Fruit fly (Drosophila melanogaster): ENCODE data around the gene CG2926.

Gene CG2926

DNA sequence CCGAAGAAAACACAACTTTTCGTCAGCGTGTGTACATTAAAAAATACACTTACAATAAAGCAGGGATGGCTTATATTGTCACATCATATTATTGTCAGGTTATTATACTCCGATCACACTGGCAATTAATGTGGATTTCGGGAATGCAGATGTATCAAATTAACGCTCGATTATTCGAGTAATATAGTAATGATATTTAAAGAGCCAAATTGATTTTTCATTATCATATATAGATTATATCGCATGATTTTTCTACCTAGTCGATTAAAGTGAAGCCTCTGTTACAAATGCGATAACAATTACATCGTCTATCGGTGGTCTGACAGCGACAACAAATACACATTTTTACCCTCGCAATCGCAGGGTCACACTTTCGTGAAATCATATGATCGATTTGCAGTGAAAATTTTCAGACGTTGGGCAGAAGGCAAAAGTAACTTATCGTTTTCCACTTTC lies 3.2 kb upstream of the CG2926 start, which contains the start of the genes noi and Vha26 (continued):
- peak; percentile 19 for TF ChIP-seq Fer3 (tag; optimal IDR thresholded peaks at IDR 0.05)
- no peak for TF ChIP-seq nau (GFP tag; optimal IDR thresholded peaks at IDR 0.05)
- TF ChIP-seq MESR4 (GFP tag; optimal IDR thresholded peaks at IDR 0.05): no peak
- no peak for TF ChIP-seq Neu2 (GFP tag; optimal IDR thresholded peaks at IDR 0.05; ENCODE audit: borderline replicate concordance)
- no peak for TF ChIP-seq BtbVII (GFP tag; optimal IDR thresholded peaks at IDR 0.05)
- no peak for TF ChIP-seq Vsx1 (GFP tag; optimal IDR thresholded peaks at IDR 0.05)
- TF ChIP-seq CG4854 (GFP tag; optimal IDR thresholded peaks at IDR 0.05): no peak
- TF ChIP-seq CG32532 (GFP tag; IDR thresholded peaks at IDR 0.05): peak; percentile 64; the same call in 1 of the 2 replicates
- TF ChIP-seq CG12155 (GFP tag; optimal IDR thresholded peaks at IDR 0.05): peak; percentile 42
- no peak for TF ChIP-seq seq (GFP tag; IDR thresholded peaks at IDR 0.05)
- no peak for TF ChIP-seq dmrt99B (tag; optimal IDR thresholded peaks at IDR 0.05)
- TF ChIP-seq so (GFP tag; IDR thresholded peaks at IDR 0.05): no peak
- peak; percentile 75 for TF ChIP-seq stwl (tag; optimal IDR thresholded peaks at IDR 0.05)
- TF ChIP-seq CG10209 (GFP tag; optimal IDR thresholded peaks at IDR 0.05): no peak
- TF ChIP-seq CG32767 (GFP tag; IDR thresholded peaks at IDR 0.05): peak; percentile 40; the same call in 1 of the 2 replicates
- TF ChIP-seq CG10565 (GFP tag; optimal IDR thresholded peaks at IDR 0.05): no peak
- no peak for TF ChIP-seq ara (GFP tag; IDR thresholded peaks at IDR 0.05)
- no peak for TF ChIP-seq CG14667 (GFP tag; IDR thresholded peaks at IDR 0.05)
- no peak for TF ChIP-seq scrt (GFP tag; optimal IDR thresholded peaks at IDR 0.05)
- TF ChIP-seq ems (GFP tag; optimal IDR thresholded peaks at IDR 0.05): no peak
- TF ChIP-seq CG2120 (GFP tag; optimal IDR thresholded peaks at IDR 0.05): peak; percentile 70
- TF ChIP-seq Drgx (GFP tag; IDR thresholded peaks at IDR 0.05): no peak
- no peak for TF ChIP-seq fu2 (GFP tag; optimal IDR thresholded peaks at IDR 0.05)
- no peak for TF ChIP-seq Hand (GFP tag; optimal IDR thresholded peaks at IDR 0.05)
- no peak for TF ChIP-seq CG10274 (GFP tag; optimal IDR thresholded peaks at IDR 0.05)
- TF ChIP-seq CG6791 (GFP tag; IDR thresholded peaks at IDR 0.05; ENCODE audit: partially characterized antibody): peak; percentile 55; the same call in 1 of the 3 replicates
- TF ChIP-seq CG12942 (GFP tag; optimal IDR thresholded peaks at IDR 0.05): no peak
- TF ChIP-seq CG6254 (GFP tag; optimal IDR thresholded peaks at IDR 0.05): no peak
- no peak for TF ChIP-seq psq (GFP tag; optimal IDR thresholded peaks at IDR 0.05)
- no peak for TF ChIP-seq sqz (GFP tag; optimal IDR thresholded peaks at IDR 0.05)
- TF ChIP-seq CG43689 (GFP tag; IDR thresholded peaks at IDR 0.05): no peak
- TF ChIP-seq CG12071 (GFP tag; optimal IDR thresholded peaks at IDR 0.05): no peak
- peak; percentile 85 for TF ChIP-seq CG3995 (GFP tag; optimal IDR thresholded peaks at IDR 0.05)
- TF ChIP-seq E2f1 (GFP tag; IDR thresholded peaks at IDR 0.05): no peak
- peak; percentile 39 for TF ChIP-seq tin (GFP tag; optimal IDR thresholded peaks at IDR 0.05)
- peak; percentile 7 for TF ChIP-seq CG13296 (GFP tag; optimal IDR thresholded peaks at IDR 0.05)
- TF ChIP-seq CG18599 (GFP tag; optimal IDR thresholded peaks at IDR 0.05): no peak
- TF ChIP-seq danr (GFP tag; IDR thresholded peaks at IDR 0.05): no peak
- TF ChIP-seq CG1024 (GFP tag; IDR thresholded peaks at IDR 0.05): peak; percentile 74
- no peak for TF ChIP-seq croc (GFP tag; conservative IDR thresholded peaks at IDR 0.05)
- TF ChIP-seq CG1603 (tag; optimal IDR thresholded peaks at IDR 0.05): peak; percentile 85
- no peak for TF ChIP-seq trh (GFP tag; optimal IDR thresholded peaks at IDR 0.05)
- TF ChIP-seq kay (GFP tag; optimal IDR thresholded peaks at IDR 0.05): no peak
- TF ChIP-seq CG13775 (GFP tag; optimal IDR thresholded peaks at IDR 0.05): peak; percentile 49
- TF ChIP-seq Elba2 (GFP tag; optimal IDR thresholded peaks at IDR 0.05): no peak
- TF ChIP-seq gcm (GFP tag; optimal IDR thresholded peaks at IDR 0.05): no peak
- peak; percentile 54 for TF ChIP-seq lilli (GFP tag; optimal IDR thresholded peaks at IDR 0.05)
- no peak for TF ChIP-seq CG2678 (tag; optimal IDR thresholded peaks at IDR 0.05)
- TF ChIP-seq br (optimal IDR thresholded peaks at IDR 0.05): no peak
- no peak for TF ChIP-seq CG5953 (GFP tag; IDR thresholded peaks at IDR 0.05)
- TF ChIP-seq unpg (GFP tag; optimal IDR thresholded peaks at IDR 0.05): no peak
- TF ChIP-seq CG13624 (GFP tag; optimal IDR thresholded peaks at IDR 0.05): peak; percentile 33
